Worm (Caenorhabditis elegans) whole organism, early embryonic: Measurements from ENCODE around the gene F55G11.1.

Experiments used
- B0310.2 ChIP-seq: sonication (generic microtip); optimal IDR thresholded peaks from 2 replicates; lab custom pipeline; 2016; ENCODE audit warnings: mild to moderate bottlenecking, missing genetic modification characterization, missing compliant biosample characterization
- F13C5.2 ChIP-seq: sonication (generic microtip); optimal IDR thresholded peaks from 2 replicates; lab custom pipeline; 2017; ENCODE audit warnings: mild to moderate bottlenecking, missing genetic modification characterization, inconsistent platforms, missing compliant biosample characterization
- aly-1 ChIP-seq: sonication (generic microtip); optimal IDR thresholded peaks from 2 replicates; lab custom pipeline; 2016; ENCODE audit warnings: missing genetic modification characterization, missing compliant biosample characterization
- ama-1 ChIP-seq: fragments of 150-350 bp; optimal IDR thresholded peaks from 2 replicates; lab custom pipeline; 2014
- ceh-13 ChIP-seq: fragments of 200-800 bp; sonication (Bioruptor generic); optimal IDR thresholded peaks from 2 replicates; lab custom pipeline; 2018; ENCODE audit warnings: mild to moderate bottlenecking, missing genetic modification characterization, missing compliant biosample characterization
- ceh-36 ChIP-seq: sonication (generic microtip); optimal IDR thresholded peaks from 2 replicates; lab custom pipeline; 2016; ENCODE audit warnings: missing genetic modification characterization, inconsistent platforms, missing compliant biosample characterization
- ets-7 ChIP-seq: sonication (generic microtip); optimal IDR thresholded peaks from 2 replicates; lab custom pipeline; 2016; ENCODE audit warnings: missing genotype, missing genetic modification characterization, missing compliant biosample characterization
- flt-1 ChIP-seq: fragments of 200-800 bp; sonication (Bioruptor generic); IDR thresholded peaks from 2 replicates; pipeline ENCODE4 v1.3.6; 2022; ENCODE audit warnings: missing genetic modification characterization, missing compliant biosample characterization
- hmbx-1 ChIP-seq: sonication (generic microtip); optimal IDR thresholded peaks from 2 replicates; lab custom pipeline; 2016; ENCODE audit warnings: mild to moderate bottlenecking, missing genetic modification characterization, missing compliant biosample characterization
- hmg-4 ChIP-seq: fragments of 200-800 bp; sonication (Bioruptor generic); optimal IDR thresholded peaks from 2 replicates; lab custom pipeline; 2018; ENCODE audit warnings: mild to moderate bottlenecking, missing genetic modification characterization, missing compliant biosample characterization
- hnd-1 ChIP-seq: sonication (generic microtip); optimal IDR thresholded peaks from 2 replicates; lab custom pipeline; 2016; ENCODE audit warnings: missing genetic modification characterization, missing compliant biosample characterization
- pes-1 ChIP-seq: fragments of 200-800 bp; sonication (Bioruptor generic); IDR thresholded peaks from 2 replicates; pipeline ENCODE4 v1.3.6; 2022; ENCODE audit warnings: missing genetic modification reagents, missing genetic modification characterization, missing compliant biosample characterization
- scrt-1 ChIP-seq: fragments of 200-800 bp; sonication (Bioruptor generic); IDR thresholded peaks from 2 replicates; pipeline ENCODE4 v1.3.6; 2022; ENCODE audit warnings: missing genetic modification characterization, missing compliant biosample characterization
- sea-1 ChIP-seq: fragments of 200-800 bp; sonication (Bioruptor generic); conservative IDR thresholded peaks from 2 replicates; pipeline ENCODE4 v1.3.6; 2022; ENCODE audit warnings: missing genetic modification characterization, missing compliant biosample characterization
- tbx-11 ChIP-seq: fragments of 200-800 bp; sonication (Bioruptor generic); IDR thresholded peaks from 2 replicates; pipeline ENCODE4 v1.3.6; 2022; ENCODE audit warnings: missing genetic modification characterization, missing compliant biosample characterization
- tbx-37 ChIP-seq: fragments of 200-800 bp; sonication (Bioruptor generic); conservative IDR thresholded peaks from 2 replicates; pipeline ENCODE4 v1.3.6; 2022; ENCODE audit warnings: missing genetic modification reagents, missing genetic modification characterization, missing compliant biosample characterization
- tra-4 ChIP-seq: sonication (generic microtip); optimal IDR thresholded peaks from 2 replicates; lab custom pipeline; 2017; ENCODE audit warnings: missing genetic modification characterization, missing compliant biosample characterization

F55G11.1 gene

DNA sequence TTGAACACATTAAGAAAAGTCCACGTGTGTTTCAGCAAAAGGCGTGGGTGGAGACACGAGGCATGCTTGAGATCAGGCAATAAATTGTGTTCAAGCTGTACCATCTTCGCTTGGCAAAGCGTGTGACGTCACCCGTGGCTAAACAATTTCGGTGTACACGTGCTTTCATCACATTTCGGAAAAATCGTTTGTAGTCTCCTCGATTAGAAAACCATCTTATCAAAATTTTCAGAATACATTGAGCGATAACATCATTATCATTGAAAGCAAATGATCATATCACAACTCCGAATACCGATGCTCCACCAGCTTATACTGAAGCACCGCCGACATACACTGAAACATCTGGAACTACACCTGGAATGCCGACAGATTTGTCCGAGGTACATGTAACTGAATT lies 44.8 kb downstream of the F55G11.1 start:
- no peak for TF ChIP-seq tra-4 (tag; lab: Kevin White, UChicago)
- TF ChIP-seq scrt-1 (GFP tag; lab: Robert Waterston, UW) = no peak
- TF ChIP-seq aly-1 (tag; lab: Kevin White, UChicago) = no peak
- no peak for TF ChIP-seq B0310.2 (tag; lab: Kevin White, UChicago)
- TF ChIP-seq hnd-1 = no peak
- TF ChIP-seq ets-7 (tag; lab: Kevin White, UChicago) = no peak
- no peak for TF ChIP-seq F13C5.2
- TF ChIP-seq ceh-13 (GFP tag; lab: Kevin White, UChicago) = no peak
- TF ChIP-seq sea-1 (GFP tag; lab: Robert Waterston, UW) = no peak
- TF ChIP-seq flt-1 (GFP tag; lab: Robert Waterston, UW) = no peak
- TF ChIP-seq tbx-11 (GFP tag; lab: Robert Waterston, UW) = no peak
- TF ChIP-seq pes-1 = no peak
- TF ChIP-seq ceh-36 (tag; lab: Kevin White, UChicago) = no peak

DNA sequence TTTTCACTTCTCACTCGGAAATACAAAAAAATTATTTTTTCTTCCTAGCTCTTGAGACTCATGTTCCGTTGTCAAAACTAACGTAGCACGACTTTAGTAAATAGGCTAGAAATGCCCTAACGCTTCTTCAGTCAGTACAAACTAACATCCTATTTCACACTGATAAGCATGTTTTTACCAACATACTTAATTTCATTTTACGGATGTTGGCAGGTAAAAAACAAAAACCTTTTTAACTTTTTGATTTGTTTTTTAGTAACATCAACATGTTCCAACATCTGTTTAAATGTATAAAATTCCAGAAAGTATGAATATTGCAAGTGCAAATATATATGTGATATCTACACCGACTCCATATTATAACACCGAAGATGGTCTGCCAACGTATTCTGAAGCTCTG lies 46.1 kb downstream of the F55G11.1 start, which contains the start of gene K08D8.10:
Gene K08D8.10 (plus strand): TSS at position 301 of the 400 bp plus-strand sequence.
- TF ChIP-seq flt-1 (GFP tag; lab: Robert Waterston, UW) = no peak

DNA sequence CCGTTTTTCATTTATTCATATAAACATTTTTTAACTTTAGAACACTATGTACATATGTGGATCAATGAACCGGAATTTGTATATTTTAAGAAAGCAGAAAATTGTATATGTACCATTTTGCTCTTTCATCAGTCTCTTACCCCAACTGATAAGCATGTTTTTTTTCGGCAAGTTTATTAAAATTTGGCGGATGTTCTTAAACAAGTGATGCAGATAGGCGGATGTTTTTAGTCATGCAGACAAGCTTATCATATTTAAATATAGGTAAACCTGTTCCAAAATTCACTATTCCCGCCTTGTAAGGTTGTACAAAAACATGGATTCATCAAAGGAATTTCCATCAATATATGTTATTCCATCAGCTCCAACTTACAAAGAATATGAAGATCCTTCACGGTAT lies 47.0 kb downstream of the F55G11.1 start, which contains the start of gene K08D8.9:
Gene K08D8.9 (plus strand): TSS at position 301 of the 400 bp plus-strand sequence.
- TF ChIP-seq ceh-36 (tag; lab: Kevin White, UChicago) (no peak), aly-1 (tag; lab: Kevin White, UChicago) (no peak), ama-1 (no peak)

DNA sequence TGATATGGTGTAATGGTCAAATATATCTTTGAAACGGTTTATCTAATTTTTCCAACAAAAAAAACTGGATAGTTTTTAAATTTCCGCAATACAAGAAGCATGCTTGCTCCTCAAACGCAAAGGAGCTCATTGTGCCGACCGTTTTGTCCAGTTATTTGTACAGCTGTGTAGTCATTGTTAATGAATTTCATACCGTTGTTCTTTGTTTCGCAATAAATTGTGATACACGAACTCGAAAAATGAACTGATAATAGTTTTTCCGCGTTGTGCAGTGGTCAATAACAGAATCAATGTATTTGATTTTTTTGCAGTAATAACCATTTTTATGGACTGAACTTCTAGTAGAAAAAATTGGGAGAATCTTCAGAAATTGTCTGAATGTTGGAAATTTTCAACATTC lies 47.6 kb downstream of the F55G11.1 start:
- TF ChIP-seq sea-1 (GFP tag; lab: Robert Waterston, UW) (no peak), ets-7 (tag; lab: Kevin White, UChicago) (no peak), hmbx-1 (no peak), aly-1 (tag; lab: Kevin White, UChicago) (no peak), scrt-1 (GFP tag; lab: Robert Waterston, UW) (no peak), tbx-37 (GFP tag; lab: Robert Waterston, UW) (no peak)

DNA sequence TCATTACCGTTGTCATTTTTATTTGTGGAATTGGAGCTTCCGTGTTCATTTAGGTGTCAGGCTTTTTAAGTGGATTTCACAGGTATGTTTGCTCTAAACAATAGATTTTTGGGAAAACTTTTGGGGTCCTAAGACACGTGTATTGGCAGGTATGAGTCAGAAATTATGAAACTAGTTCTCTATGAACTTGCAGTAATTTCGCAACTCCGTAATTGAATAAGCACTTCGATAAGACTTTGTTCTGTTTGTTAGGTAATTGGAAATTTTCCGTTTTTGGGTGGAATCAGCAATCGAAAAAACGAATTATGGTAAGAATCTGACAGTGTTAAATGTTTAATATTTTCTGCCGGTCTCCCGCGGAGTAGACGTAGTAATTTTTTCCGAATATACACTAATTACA lies 49.2 kb downstream of the F55G11.1 start:
- TF ChIP-seq hmbx-1 (no peak), tbx-37 (GFP tag; lab: Robert Waterston, UW) (no peak), ama-1 (no peak), scrt-1 (GFP tag; lab: Robert Waterston, UW) (no peak), tbx-11 (GFP tag; lab: Robert Waterston, UW) (no peak), aly-1 (tag; lab: Kevin White, UChicago) (no peak), B0310.2 (tag; lab: Kevin White, UChicago) (no peak), hmg-4 (no peak), hnd-1 (no peak), tra-4 (tag; lab: Kevin White, UChicago) (no peak), flt-1 (GFP tag; lab: Robert Waterston, UW) (no peak), ets-7 (tag; lab: Kevin White, UChicago) (no peak), ceh-13 (GFP tag; lab: Kevin White, UChicago) (no peak), pes-1 (no peak), F13C5.2 (no peak), sea-1 (GFP tag; lab: Robert Waterston, UW) (no peak), ceh-36 (tag; lab: Kevin White, UChicago) (no peak)

DNA sequence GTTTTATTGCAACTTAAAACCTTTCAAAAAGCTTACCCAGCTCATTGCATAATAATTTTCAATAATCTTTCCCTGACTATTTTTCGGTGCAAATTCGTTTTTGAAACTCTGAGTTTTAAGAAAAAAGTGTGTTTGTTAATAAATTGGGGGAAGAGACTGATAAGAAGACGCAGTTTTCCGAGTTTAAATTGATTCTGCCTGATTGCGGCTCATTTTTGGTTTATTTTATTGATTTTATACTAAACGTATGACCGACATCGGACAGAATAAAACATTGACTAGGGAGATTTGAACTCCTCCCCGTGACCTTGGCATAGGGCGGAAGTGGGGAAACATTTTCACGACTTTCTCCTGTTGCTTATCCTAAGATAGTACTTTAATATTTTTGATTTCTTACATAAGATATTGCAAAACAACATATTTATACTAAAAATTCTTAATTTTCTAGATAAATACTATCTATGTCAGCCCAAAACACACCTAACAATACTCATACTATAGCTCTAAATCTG lies 50.0 kb downstream of the F55G11.1 start, which contains the start of gene K08D8.7:
Gene K08D8.7 (plus strand): TSS at position 462 of the 512 bp plus-strand sequence.
- TF ChIP-seq ama-1 (no peak), ceh-13 (GFP tag; lab: Kevin White, UChicago) (no peak), tra-4 (tag; lab: Kevin White, UChicago) (no peak), tbx-11 (GFP tag; lab: Robert Waterston, UW) (no peak), ets-7 (tag; lab: Kevin White, UChicago) (no peak), pes-1 (no peak), B0310.2 (tag; lab: Kevin White, UChicago) (no peak), tbx-37 (GFP tag; lab: Robert Waterston, UW) (no peak)

DNA sequence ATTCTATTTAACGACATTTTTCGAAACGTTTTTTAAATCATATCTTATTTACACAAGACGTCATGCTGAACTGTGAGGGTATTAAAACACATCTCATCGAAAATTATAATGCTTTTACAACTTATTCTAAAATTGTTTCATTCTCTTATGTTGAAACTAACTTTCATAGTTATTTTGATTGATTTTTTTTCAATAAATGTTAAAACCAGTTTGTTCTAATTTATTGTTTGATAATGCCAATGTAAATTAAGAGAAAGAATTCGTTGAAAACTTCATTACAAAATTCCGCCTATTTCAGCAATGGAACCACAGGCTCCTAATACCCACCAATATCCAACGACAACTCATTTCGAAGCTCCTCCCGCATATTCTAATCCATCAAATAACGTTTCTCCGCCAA lies 51.4 kb downstream of the F55G11.1 start, which contains the start of gene K08D8.11:
Gene K08D8.11 (plus strand): TSS at position 301 of the 400 bp plus-strand sequence.
- TF ChIP-seq hnd-1 = no peak
- TF ChIP-seq tbx-11 (GFP tag; lab: Robert Waterston, UW) = no peak
- no peak for TF ChIP-seq ceh-36 (tag; lab: Kevin White, UChicago)
- TF ChIP-seq sea-1 (GFP tag; lab: Robert Waterston, UW) = no peak
- no peak for TF ChIP-seq ets-7 (tag; lab: Kevin White, UChicago)
- TF ChIP-seq ama-1 = no peak
- no peak for TF ChIP-seq ceh-13 (GFP tag; lab: Kevin White, UChicago)
- TF ChIP-seq tra-4 (tag; lab: Kevin White, UChicago) = no peak
- TF ChIP-seq aly-1 (tag; lab: Kevin White, UChicago) = no peak
- no peak for TF ChIP-seq tbx-37 (GFP tag; lab: Robert Waterston, UW)
- TF ChIP-seq hmg-4 = no peak
- no peak for TF ChIP-seq F13C5.2
- TF ChIP-seq flt-1 (GFP tag; lab: Robert Waterston, UW) = no peak
- TF ChIP-seq hmbx-1 = no peak
- TF ChIP-seq pes-1 = no peak
- TF ChIP-seq B0310.2 (tag; lab: Kevin White, UChicago) = no peak
- TF ChIP-seq scrt-1 (GFP tag; lab: Robert Waterston, UW) = no peak
